Fruit fly (Drosophila melanogaster) whole organism, embryonic: Measurements from ENCODE around the gene CG10470.

ENCODE experiments used
- Bgb ChIP-seq: fragments of 200-800 bp; sonication (Bioruptor generic); IDR thresholded peaks from 2 replicates; pipeline ENCODE4 v1.3.6; 2022; ENCODE audit warnings: missing biosample characterization, missing genetic modification characterization; ENCODE audit not compliant: partially characterized antibody
- C15 ChIP-seq: fragments of 200-800 bp; sonication (Bioruptor generic); IDR thresholded peaks from 3 replicates; pipeline ENCODE4 v1.3.6; 2022; ENCODE audit warnings: missing biosample characterization, missing genetic modification characterization
- CG10274 ChIP-seq: fragments of 200-800 bp; sonication (Bioruptor generic); optimal IDR thresholded peaks from 3 replicates; lab custom pipeline; 2017; ENCODE audit warnings: missing biosample characterization, mild to moderate bottlenecking, missing genetic modification characterization
- CG11085 ChIP-seq: fragments of 200-800 bp; sonication (Bioruptor generic); IDR thresholded peaks from 2 replicates; pipeline ENCODE4 v1.3.6; 2022; ENCODE audit warnings: missing biosample characterization, missing genetic modification characterization
- CG12659 ChIP-seq: fragments of 200-800 bp; sonication (Bioruptor generic); optimal IDR thresholded peaks from 3 replicates; lab custom pipeline; 2017; ENCODE audit warnings: mild to moderate bottlenecking, missing biosample characterization, missing genetic modification reagents, missing genetic modification characterization
- CG13424 ChIP-seq: fragments of 200-800 bp; sonication (Bioruptor generic); optimal IDR thresholded peaks from 2 replicates; lab custom pipeline; 2019; ENCODE audit warnings: missing biosample characterization, mild to moderate bottlenecking, missing genetic modification characterization, moderate library complexity
- CG14050 ChIP-seq: fragments of 200-800 bp; sonication (Bioruptor generic); IDR thresholded peaks from 3 replicates; pipeline ENCODE4 v1.3.6; 2022; ENCODE audit warnings: missing biosample characterization, missing genetic modification characterization
- CG14667 ChIP-seq: fragments of 200-800 bp; sonication (Bioruptor generic); IDR thresholded peaks from 2 replicates; pipeline ENCODE4 v1.3.6; 2022; ENCODE audit warnings: missing biosample characterization, missing genetic modification characterization
- CG14860 ChIP-seq: fragments of 200-800 bp; sonication (Bioruptor generic); IDR thresholded peaks from 3 replicates; pipeline ENCODE4 v1.3.6; 2022; ENCODE audit warnings: missing biosample characterization, missing genetic modification characterization; ENCODE audit not compliant: partially characterized antibody
- CG14965 ChIP-seq: fragments of 200-800 bp; sonication (Bioruptor generic); optimal IDR thresholded peaks from 2 replicates; lab custom pipeline; 2016; ENCODE audit warnings: missing biosample characterization, missing genetic modification characterization, borderline replicate concordance
- CG1529 ChIP-seq: fragments of 200-800 bp; sonication (Bioruptor generic); optimal IDR thresholded peaks from 3 replicates; lab custom pipeline; 2018; ENCODE audit warnings: missing biosample characterization, missing genetic modification characterization
- CG15479 ChIP-seq: fragments of 200-800 bp; sonication (Bioruptor generic); optimal IDR thresholded peaks from 3 replicates; lab custom pipeline; 2019; ENCODE audit warnings: missing biosample characterization, mild to moderate bottlenecking, missing genetic modification characterization, moderate library complexity
- CG17186 ChIP-seq: fragments of 200-800 bp; sonication (Bioruptor generic); optimal IDR thresholded peaks from 3 replicates; lab custom pipeline; 2017; ENCODE audit warnings: missing biosample characterization, missing genetic modification reagents, missing genetic modification characterization
- CG17802 ChIP-seq: fragments of 200-800 bp; sonication (Bioruptor generic); optimal IDR thresholded peaks from 2 replicates; lab custom pipeline; 2018; ENCODE audit warnings: missing biosample characterization, mild to moderate bottlenecking, missing genetic modification characterization, moderate library complexity
- CG3838 ChIP-seq: fragments of 200-800 bp; sonication (Bioruptor generic); optimal IDR thresholded peaks from 3 replicates; lab custom pipeline; 2016; ENCODE audit warnings: missing biosample characterization, missing genetic modification characterization
- CG5245 ChIP-seq: fragments of 200-800 bp; sonication (Bioruptor generic); optimal IDR thresholded peaks from 3 replicates; lab custom pipeline; 2016; ENCODE audit warnings: missing biosample characterization, missing genetic modification characterization
- CG7372 ChIP-seq: fragments of 200-800 bp; sonication (Bioruptor generic); IDR thresholded peaks from 2 replicates; pipeline ENCODE4 v1.3.6; 2022; ENCODE audit warnings: missing biosample characterization, missing genetic modification characterization
- CG8944 ChIP-seq: fragments of 200-800 bp; sonication (Bioruptor generic); optimal IDR thresholded peaks from 3 replicates; lab custom pipeline; 2016; ENCODE audit warnings: missing biosample characterization, missing genetic modification characterization
- CG9437 ChIP-seq: fragments of 200-800 bp; sonication (Bioruptor generic); optimal IDR thresholded peaks from 2 replicates; lab custom pipeline; 2018; ENCODE audit warnings: missing biosample characterization, mild to moderate bottlenecking, missing genetic modification characterization
- CTCF ChIP-seq: fragments of 200-800 bp; sonication (Bioruptor generic); optimal IDR thresholded peaks from 2 replicates; lab custom pipeline; 2017; ENCODE audit warnings: missing biosample characterization, mild to moderate bottlenecking, missing genetic modification characterization, moderate library complexity
- Doc3 ChIP-seq: fragments of 200-800 bp; sonication (Bioruptor generic); IDR thresholded peaks from 3 replicates; pipeline ENCODE4 v1.3.6; 2022; ENCODE audit warnings: missing biosample characterization, missing genetic modification characterization; ENCODE audit not compliant: partially characterized antibody
- Ets97D ChIP-seq: fragments of 200-800 bp; sonication (Bioruptor generic); optimal IDR thresholded peaks from 3 replicates; lab custom pipeline; 2016; ENCODE audit warnings: missing biosample characterization, missing genetic modification characterization
- Fer3 ChIP-seq: fragments of 200-800 bp; sonication (Bioruptor generic); optimal IDR thresholded peaks from 2 replicates; lab custom pipeline; 2018; ENCODE audit warnings: missing biosample characterization, mild to moderate bottlenecking, missing genetic modification characterization, moderate library complexity
- HLH54F ChIP-seq: fragments of 200-800 bp; sonication (Bioruptor generic); optimal IDR thresholded peaks from 3 replicates; lab custom pipeline; 2016; ENCODE audit warnings: missing biosample characterization, missing genetic modification characterization
- Hmx ChIP-seq: fragments of 200-800 bp; sonication (Bioruptor generic); optimal IDR thresholded peaks from 2 replicates; lab custom pipeline; 2016; ENCODE audit warnings: missing biosample characterization, missing genetic modification characterization
- Hr3 ChIP-seq: fragments of 200-800 bp; sonication (Bioruptor generic); optimal IDR thresholded peaks from 3 replicates; lab custom pipeline; 2016; ENCODE audit warnings: missing biosample characterization, missing genetic modification characterization
- Mad ChIP-seq: fragments of 200-800 bp; sonication (Bioruptor generic); optimal IDR thresholded peaks from 2 replicates; lab custom pipeline; 2016; ENCODE audit warnings: missing biosample characterization, missing genetic modification characterization
- NK7.1 ChIP-seq: fragments of 200-800 bp; sonication (Bioruptor generic); optimal IDR thresholded peaks from 3 replicates; lab custom pipeline; 2016; ENCODE audit warnings: missing biosample characterization, missing genetic modification characterization
- NfI ChIP-seq: fragments of 200-800 bp; sonication (Bioruptor generic); optimal IDR thresholded peaks from 3 replicates; lab custom pipeline; 2018; ENCODE audit warnings: missing biosample characterization, mild to moderate bottlenecking, missing genetic modification characterization, moderate library complexity
- Oli ChIP-seq: fragments of 200-800 bp; sonication (Bioruptor generic); optimal IDR thresholded peaks from 2 replicates; lab custom pipeline; 2018; ENCODE audit warnings: missing biosample characterization, mild to moderate bottlenecking, missing genetic modification characterization, moderate library complexity
- Sin3A ChIP-seq: fragments of >200 bp; optimal IDR thresholded peaks from 2 replicates; lab custom pipeline; 2018
- Six4 ChIP-seq: fragments of 200-800 bp; sonication (Bioruptor generic); optimal IDR thresholded peaks from 2 replicates; lab custom pipeline; 2016; ENCODE audit warnings: missing biosample characterization, missing genetic modification characterization
- Vsx1 ChIP-seq: fragments of 200-800 bp; sonication (Bioruptor generic); optimal IDR thresholded peaks from 2 replicates; lab custom pipeline; 2017; ENCODE audit warnings: missing biosample characterization, mild to moderate bottlenecking, missing genetic modification characterization, missing genetic modification reagents
- caup ChIP-seq: fragments of 200-800 bp; sonication (Bioruptor generic); optimal IDR thresholded peaks from 3 replicates; lab custom pipeline; 2017; ENCODE audit warnings: missing biosample characterization, mild to moderate bottlenecking, missing genetic modification characterization, moderate library complexity; ENCODE audit not compliant: severe bottlenecking
- dysf ChIP-seq: fragments of 200-800 bp; sonication (Bioruptor generic); IDR thresholded peaks from 3 replicates; pipeline ENCODE4 v1.3.6; 2022; ENCODE audit warnings: missing biosample characterization, missing genetic modification characterization
- ems ChIP-seq: fragments of 200-800 bp; sonication (Bioruptor generic); optimal IDR thresholded peaks from 3 replicates; lab custom pipeline; 2016; ENCODE audit warnings: missing biosample characterization, missing genetic modification characterization
- en ChIP-seq: fragments of 200-800 bp; sonication (Bioruptor generic); optimal IDR thresholded peaks from 2 replicates; lab custom pipeline; 2016; ENCODE audit warnings: missing biosample characterization, missing genetic modification characterization
- ewg ChIP-seq: fragments of 200-800 bp; sonication (Bioruptor generic); optimal IDR thresholded peaks from 3 replicates; lab custom pipeline; 2017; ENCODE audit warnings: mild to moderate bottlenecking, missing biosample characterization, missing genetic modification reagents, missing genetic modification characterization
- exex ChIP-seq: fragments of 200-800 bp; sonication (Bioruptor generic); optimal IDR thresholded peaks from 4 replicates; lab custom pipeline; 2018; ENCODE audit warnings: missing biosample characterization, mild to moderate bottlenecking, missing genetic modification characterization, moderate library complexity
- gce ChIP-seq: fragments of 200-800 bp; sonication (Bioruptor generic); IDR thresholded peaks from 3 replicates; pipeline ENCODE4 v1.3.6; 2022; ENCODE audit warnings: missing biosample characterization, missing genetic modification characterization
- grn ChIP-seq: fragments of 200-800 bp; sonication (Bioruptor generic); optimal IDR thresholded peaks from 3 replicates; lab custom pipeline; 2017; ENCODE audit warnings: missing biosample characterization, missing genetic modification characterization
- hth ChIP-seq: fragments of >200 bp; optimal IDR thresholded peaks from 2 replicates; lab custom pipeline; 2017; ENCODE audit warnings: inconsistent platforms
- jing ChIP-seq: fragments of 200-800 bp; sonication (Bioruptor generic); optimal IDR thresholded peaks from 2 replicates; lab custom pipeline; 2018; ENCODE audit warnings: missing biosample characterization, mild to moderate bottlenecking, missing genetic modification characterization
- knrl ChIP-seq: fragments of 200-800 bp; sonication (Bioruptor generic); IDR thresholded peaks from 3 replicates; pipeline ENCODE4 v1.3.6; 2022; ENCODE audit warnings: missing biosample characterization, missing genetic modification characterization; ENCODE audit not compliant: partially characterized antibody
- mirr ChIP-seq: fragments of 200-800 bp; sonication (Bioruptor generic); optimal IDR thresholded peaks from 3 replicates; lab custom pipeline; 2018; ENCODE audit warnings: missing biosample characterization, mild to moderate bottlenecking, missing genetic modification characterization
- nerfin-2 ChIP-seq: fragments of 200-800 bp; sonication (Bioruptor generic); IDR thresholded peaks from 2 replicates; pipeline ENCODE4 v1.3.6; 2022; ENCODE audit warnings: missing biosample characterization, missing genetic modification characterization; ENCODE audit not compliant: partially characterized antibody
- phol ChIP-seq: fragments of 200-800 bp; sonication (Bioruptor generic); optimal IDR thresholded peaks from 3 replicates; lab custom pipeline; 2018; ENCODE audit warnings: missing biosample characterization, mild to moderate bottlenecking, missing genetic modification characterization, moderate library complexity
- sisA ChIP-seq: fragments of 200-800 bp; sonication (Bioruptor generic); IDR thresholded peaks from 2 replicates; pipeline ENCODE4 v1.3.6; 2022; ENCODE audit warnings: missing biosample characterization, missing genetic modification characterization
- slp2 ChIP-seq: fragments of 200-800 bp; sonication (Bioruptor generic); optimal IDR thresholded peaks from 2 replicates; lab custom pipeline; 2016; ENCODE audit warnings: missing biosample characterization, missing genetic modification characterization
- sug ChIP-seq: fragments of 200-800 bp; optimal IDR thresholded peaks from 2 replicates; lab custom pipeline; 2019; ENCODE audit warnings: missing biosample characterization, mild to moderate bottlenecking, missing genetic modification characterization, moderate library complexity
- tll ChIP-seq, 2 experiments: fragments of 200-800 bp in 1 of 2; fragments of >200 bp in 1 of 2; sonication (Bioruptor generic) in 1 of 2; optimal IDR thresholded peaks; 2 replicates each; lab custom pipeline; 2017 to 2019; ENCODE audit warnings: missing biosample characterization in 2 of 2, missing genetic modification characterization in 2 of 2, mild to moderate bottlenecking in 1 of 2, moderate library complexity in 1 of 2
- unpg ChIP-seq: fragments of 200-800 bp; sonication (Bioruptor generic); optimal IDR thresholded peaks from 3 replicates; lab custom pipeline; 2018; ENCODE audit warnings: missing biosample characterization, mild to moderate bottlenecking, missing genetic modification characterization, moderate library complexity

The CG10470 gene

dm6 chr2L:19019160-19019592 is 29.7 kb upstream of the CG10470 start:
- TF ChIP-seq C15 (no peak), CG17186 (GFP tag; lab: Kevin White, UChicago) (no peak), Hmx (GFP tag; lab: Kevin White, UChicago) (no peak), exex (tag; lab: Kevin White, UChicago) (no peak), CG9437 (GFP tag; lab: Kevin White, UChicago) (peak; percentile 47), CG12659 (peak; percentile 31), CG5245 (GFP tag; lab: Kevin White, UChicago) (no peak), CG14050 (GFP tag; lab: Robert Waterston, UW) (no peak), phol (tag; lab: Kevin White, UChicago) (peak; percentile 31), CG8944 (no peak), en (no peak), CG17802 (tag; lab: Kevin White, UChicago) (no peak), Six4 (GFP tag; lab: Kevin White, UChicago) (no peak), HLH54F (GFP tag; lab: Kevin White, UChicago) (peak; percentile 28), slp2 (no peak), Oli (peak; percentile 48), mirr (no peak), Bgb (GFP tag; lab: Robert Waterston, UW) (no peak), CG1529 (GFP tag; lab: Kevin White, UChicago) (no peak), Doc3 (GFP tag; lab: Robert Waterston, UW) (no peak), dysf (GFP tag; lab: Robert Waterston, UW) (0 out of 3 replicates have a peak, but pooled peaks have one; percentile 32), sug (tag; lab: Kevin White, UChicago) (peak; percentile 29), Sin3A (lab: Kevin White, UChicago) (no peak), NK7.1 (GFP tag; lab: Kevin White, UChicago) (no peak), ewg (no peak), grn (GFP tag; lab: Kevin White, UChicago) (no peak), CG14965 (GFP tag; lab: Kevin White, UChicago) (no peak), knrl (no peak), Mad (GFP tag; lab: Kevin White, UChicago) (no peak), unpg (GFP tag; lab: Kevin White, UChicago) (no peak), CG14667 (no peak), Ets97D (GFP tag; lab: Kevin White, UChicago) (no peak), CG13424 (tag; lab: Kevin White, UChicago) (peak; percentile 43), CG7372 (GFP tag; lab: Robert Waterston, UW) (no peak), CG15479 (GFP tag; lab: Kevin White, UChicago) (no peak), jing (GFP tag; lab: Kevin White, UChicago) (no peak), sisA (GFP tag; lab: Robert Waterston, UW) (no peak), Hr3 (GFP tag; lab: Kevin White, UChicago) (peak; percentile 12), caup (GFP tag; lab: Kevin White, UChicago) (no peak), CTCF (GFP tag; lab: Kevin White, UChicago) (no peak), CG11085 (GFP tag; lab: Robert Waterston, UW) (no peak), tll (GFP tag; optimal IDR thresholded peaks at IDR 0.05; lab: Kevin White, UChicago) (no peak), ems (GFP tag; lab: Kevin White, UChicago) (no peak), Fer3 (tag; lab: Kevin White, UChicago) (no peak), Vsx1 (GFP tag; lab: Kevin White, UChicago) (no peak), gce (GFP tag; lab: Robert Waterston, UW) (no peak), hth (lab: Kevin White, UChicago) (no peak), CG10274 (GFP tag; lab: Kevin White, UChicago) (no peak), NfI (GFP tag; lab: Kevin White, UChicago) (no peak), CG3838 (GFP tag; lab: Kevin White, UChicago) (no peak), CG14860 (GFP tag; lab: Robert Waterston, UW) (no peak), nerfin-2 (no peak)
